Fruit fly (Drosophila melanogaster) whole organism, prepupa: ENCODE data around the gene CG16789.

ENCODE experiments used
- CG10631 ChIP-seq: fragments of 200-800 bp; sonication (Bioruptor generic); optimal IDR thresholded peaks from 2 replicates; lab custom pipeline; 2016; ENCODE audit warnings: missing biosample characterization, missing genetic modification characterization
- CG10669 ChIP-seq: fragments of 200-800 bp; sonication (Bioruptor generic); optimal IDR thresholded peaks from 3 replicates; lab custom pipeline; 2018; ENCODE audit warnings: missing biosample characterization, mild to moderate bottlenecking, missing genetic modification characterization, moderate library complexity
- CG11762 ChIP-seq: fragments of 200-800 bp; sonication (Bioruptor generic); optimal IDR thresholded peaks from 3 replicates; lab custom pipeline; 2016; ENCODE audit warnings: missing biosample characterization, missing genetic modification characterization; ENCODE audit not compliant: insufficient read depth
- CG11902 ChIP-seq: fragments of 200-800 bp; sonication (Bioruptor generic); optimal IDR thresholded peaks from 3 replicates; lab custom pipeline; 2016; ENCODE audit warnings: missing biosample characterization, missing genetic modification characterization
- CG15336 ChIP-seq: fragments of 200-800 bp; sonication (Bioruptor generic); IDR thresholded peaks from 2 replicates; pipeline ENCODE4 v1.3.6; 2022; ENCODE audit warnings: missing biosample characterization, missing genetic modification characterization
- CG1621 ChIP-seq: fragments of 200-800 bp; sonication (Bioruptor generic); optimal IDR thresholded peaks from 3 replicates; lab custom pipeline; 2018; ENCODE audit warnings: missing biosample characterization, mild to moderate bottlenecking, missing genetic modification characterization
- CG16779 ChIP-seq: fragments of 200-800 bp; sonication (Bioruptor generic); optimal IDR thresholded peaks from 3 replicates; lab custom pipeline; 2017; ENCODE audit warnings: missing biosample characterization, mild to moderate bottlenecking, missing genetic modification characterization
- CG3032 ChIP-seq: fragments of 200-800 bp; optimal IDR thresholded peaks from 2 replicates; lab custom pipeline; 2019; ENCODE audit warnings: missing biosample characterization, mild to moderate bottlenecking, missing genetic modification characterization, moderate library complexity
- CG31627 ChIP-seq: fragments of 200-800 bp; sonication (Bioruptor generic); optimal IDR thresholded peaks from 3 replicates; lab custom pipeline; 2016; ENCODE audit warnings: missing biosample characterization, missing genetic modification characterization
- CG32006 ChIP-seq: fragments of 200-800 bp; sonication (Bioruptor generic); optimal IDR thresholded peaks from 3 replicates; lab custom pipeline; 2017; ENCODE audit warnings: missing biosample characterization, mild to moderate bottlenecking, missing genetic modification characterization
- CG34406 ChIP-seq: fragments of 200-800 bp; sonication (Bioruptor generic); optimal IDR thresholded peaks from 3 replicates; lab custom pipeline; 2016; ENCODE audit warnings: missing biosample characterization, missing genetic modification characterization
- CG3919 ChIP-seq: fragments of 200-800 bp; sonication (Bioruptor generic); optimal IDR thresholded peaks from 3 replicates; lab custom pipeline; 2016; ENCODE audit warnings: missing biosample characterization, missing genetic modification characterization
- CG4318 ChIP-seq: fragments of 200-800 bp; sonication (Bioruptor generic); optimal IDR thresholded peaks from 3 replicates; lab custom pipeline; 2017; ENCODE audit warnings: missing biosample characterization, mild to moderate bottlenecking, missing genetic modification characterization
- CG6276 ChIP-seq: fragments of 200-800 bp; sonication (Bioruptor generic); optimal IDR thresholded peaks from 2 replicates; lab custom pipeline; 2017; ENCODE audit warnings: missing biosample characterization, mild to moderate bottlenecking, missing genetic modification characterization
- CG6808 ChIP-seq: fragments of 200-800 bp; sonication (Bioruptor generic); optimal IDR thresholded peaks from 3 replicates; lab custom pipeline; 2017; ENCODE audit warnings: missing biosample characterization, missing genetic modification characterization, mild to moderate bottlenecking, moderate library complexity, missing genetic modification reagents
- CG6854 ChIP-seq: fragments of 200-800 bp; sonication (Bioruptor generic); optimal IDR thresholded peaks from 2 replicates; lab custom pipeline; 2017; ENCODE audit warnings: missing biosample characterization, mild to moderate bottlenecking, missing genetic modification characterization
- CG8319 ChIP-seq: fragments of 200-800 bp; sonication (Bioruptor generic); optimal IDR thresholded peaks from 3 replicates; lab custom pipeline; 2016; ENCODE audit warnings: missing biosample characterization, missing genetic modification characterization
- CG8632 ChIP-seq: fragments of 200-800 bp; sonication (Bioruptor generic); optimal IDR thresholded peaks from 3 replicates; lab custom pipeline; 2016; ENCODE audit warnings: missing biosample characterization, missing genetic modification characterization
- CG9139 ChIP-seq: fragments of 200-800 bp; sonication (Bioruptor generic); optimal IDR thresholded peaks from 3 replicates; lab custom pipeline; 2017; ENCODE audit warnings: missing biosample characterization, mild to moderate bottlenecking, missing genetic modification characterization
- Eip75B ChIP-seq: fragments of 200-800 bp; sonication (Bioruptor generic); optimal IDR thresholded peaks from 3 replicates; lab custom pipeline; 2016; ENCODE audit warnings: missing biosample characterization, missing genetic modification characterization
- Eip78C ChIP-seq: fragments of 200-800 bp; sonication (Bioruptor generic); peaks from one replicate; lab custom pipeline; 2016; ENCODE audit warnings: missing biosample characterization, missing genetic modification characterization
- Eip93F ChIP-seq: fragments of 200-800 bp; sonication (Bioruptor generic); optimal IDR thresholded peaks from 2 replicates; lab custom pipeline; 2016; ENCODE audit warnings: missing biosample characterization, mild to moderate bottlenecking, missing genetic modification characterization
- Ets21C ChIP-seq: fragments of 200-800 bp; sonication (Bioruptor generic); optimal IDR thresholded peaks from 3 replicates; lab custom pipeline; 2016; ENCODE audit warnings: missing biosample characterization, missing genetic modification characterization
- Gug ChIP-seq: fragments of 200-800 bp; sonication (Bioruptor generic); IDR thresholded peaks from 2 replicates; pipeline ENCODE4 v1.3.6; 2022; ENCODE audit warnings: missing biosample characterization, missing genetic modification characterization
- Hr39 ChIP-seq: fragments of 200-800 bp; sonication (Bioruptor generic); optimal IDR thresholded peaks from 2 replicates; lab custom pipeline; 2016; ENCODE audit warnings: missing biosample characterization, missing genetic modification characterization
- Hr4 ChIP-seq: fragments of 200-800 bp; sonication (Bioruptor generic); optimal IDR thresholded peaks from 3 replicates; lab custom pipeline; 2016; ENCODE audit warnings: missing biosample characterization, missing genetic modification characterization
- Lpt ChIP-seq: fragments of 200-800 bp; sonication (Bioruptor generic); optimal IDR thresholded peaks from 3 replicates; lab custom pipeline; 2016; ENCODE audit warnings: missing biosample characterization, missing genetic modification characterization
- Met ChIP-seq: fragments of 200-800 bp; sonication (Bioruptor generic); optimal IDR thresholded peaks from 3 replicates; lab custom pipeline; 2016; ENCODE audit warnings: missing biosample characterization, missing genetic modification characterization
- OdsH ChIP-seq: fragments of 200-800 bp; sonication (Bioruptor generic); optimal IDR thresholded peaks from 3 replicates; lab custom pipeline; 2016; ENCODE audit warnings: missing biosample characterization, missing genetic modification characterization
- Smox ChIP-seq: fragments of 200-800 bp; sonication (Bioruptor generic); optimal IDR thresholded peaks from 3 replicates; lab custom pipeline; 2016; ENCODE audit warnings: missing biosample characterization, missing genetic modification characterization
- Sox14 ChIP-seq: fragments of 200-800 bp; sonication (Bioruptor generic); optimal IDR thresholded peaks from 3 replicates; lab custom pipeline; 2016; ENCODE audit warnings: missing biosample characterization, missing genetic modification characterization
- Sox15 ChIP-seq: fragments of 200-800 bp; sonication (Bioruptor generic); optimal IDR thresholded peaks from 3 replicates; lab custom pipeline; 2016; ENCODE audit warnings: missing biosample characterization, missing genetic modification characterization
- achi ChIP-seq: fragments of 200-800 bp; sonication (Bioruptor generic); optimal IDR thresholded peaks from 3 replicates; lab custom pipeline; 2016; ENCODE audit warnings: missing biosample characterization, missing genetic modification characterization
- dac ChIP-seq: fragments of 200-800 bp; sonication (Bioruptor generic); optimal IDR thresholded peaks from 2 replicates; lab custom pipeline; 2017; ENCODE audit warnings: missing biosample characterization, mild to moderate bottlenecking, missing genetic modification characterization
- dsx ChIP-seq: fragments of 200-800 bp; optimal IDR thresholded peaks from 3 replicates; lab custom pipeline; 2019; ENCODE audit warnings: missing biosample characterization, mild to moderate bottlenecking, missing genetic modification characterization, moderate library complexity; ENCODE audit not compliant: poor library complexity, severe bottlenecking
- esn ChIP-seq: fragments of 200-800 bp; sonication (Bioruptor generic); optimal IDR thresholded peaks from 2 replicates; lab custom pipeline; 2016; ENCODE audit warnings: missing biosample characterization, mild to moderate bottlenecking, missing genetic modification characterization, moderate library complexity
- fd59A ChIP-seq: fragments of 200-800 bp; sonication (Bioruptor generic); optimal IDR thresholded peaks from 2 replicates; lab custom pipeline; 2017; ENCODE audit warnings: missing biosample characterization, mild to moderate bottlenecking, missing genetic modification characterization, missing genetic modification reagents
- fd85E ChIP-seq: fragments of 200-800 bp; sonication (Bioruptor generic); optimal IDR thresholded peaks from 3 replicates; lab custom pipeline; 2016; ENCODE audit warnings: missing biosample characterization, missing genetic modification characterization
- fkh ChIP-seq: fragments of 200-800 bp; sonication (Bioruptor generic); optimal IDR thresholded peaks from 3 replicates; lab custom pipeline; 2017; ENCODE audit warnings: missing biosample characterization, mild to moderate bottlenecking, missing genetic modification characterization, moderate library complexity
- lz ChIP-seq: fragments of 200-800 bp; sonication (Bioruptor generic); optimal IDR thresholded peaks from 3 replicates; lab custom pipeline; 2016; ENCODE audit warnings: missing biosample characterization, missing genetic modification characterization
- net ChIP-seq: fragments of 200-800 bp; sonication (Bioruptor generic); optimal IDR thresholded peaks from 3 replicates; lab custom pipeline; 2016; ENCODE audit warnings: missing biosample characterization, missing genetic modification characterization
- pdm3 ChIP-seq: fragments of 200-800 bp; sonication (Bioruptor generic); optimal IDR thresholded peaks from 3 replicates; lab custom pipeline; 2016; ENCODE audit warnings: missing biosample characterization, missing genetic modification characterization
- salr ChIP-seq, 2 experiments: fragments of 200-800 bp; sonication (Bioruptor generic); optimal IDR thresholded peaks; 3 replicates each; lab custom pipeline; 2016 to 2018; ENCODE audit warnings: missing biosample characterization in 2 of 2, missing genetic modification characterization in 2 of 2, mild to moderate bottlenecking in 1 of 2
- spab ChIP-seq: fragments of 200-800 bp; sonication (Bioruptor generic); optimal IDR thresholded peaks from 2 replicates; lab custom pipeline; 2017; ENCODE audit warnings: missing biosample characterization, mild to moderate bottlenecking, missing genetic modification characterization, missing genetic modification reagents
- ss ChIP-seq, 2 experiments: fragments of 200-800 bp; sonication (Bioruptor generic); optimal IDR thresholded peaks; 2 replicates in 1 of 2; 3 replicates in 1 of 2; lab custom pipeline; 2017 to 2018; ENCODE audit warnings: mild to moderate bottlenecking in 2 of 2, missing biosample characterization in 2 of 2, missing genetic modification characterization in 2 of 2, moderate library complexity in 1 of 2
- topi ChIP-seq: fragments of 200-800 bp; sonication (Bioruptor generic); optimal IDR thresholded peaks from 3 replicates; lab custom pipeline; 2016; ENCODE audit warnings: missing biosample characterization, missing genetic modification characterization
- vri ChIP-seq: fragments of 200-800 bp; sonication (Bioruptor generic); optimal IDR thresholded peaks from 3 replicates; lab custom pipeline; 2016; ENCODE audit warnings: missing biosample characterization, mild to moderate bottlenecking, missing genetic modification characterization

CG16789 gene

dm6 chr3R:9555334-9555974 is 10.5 kb upstream of the CG16789 start, which contains the start of the genes CG9386 and BckdhA (continued):
- no peak for TF ChIP-seq ss (GFP tag; optimal IDR thresholded peaks at IDR 0.05; lab: Kevin White, UChicago)
- peak; percentile 84 for TF ChIP-seq Eip78C
- TF ChIP-seq fd59A, result no peak
- peak; percentile 15; the same call in 1 of the 2 replicates for TF ChIP-seq CG15336
- TF ChIP-seq lz (GFP tag; lab: Kevin White, UChicago), result peak; percentile 46
- TF ChIP-seq CG34406 (GFP tag; lab: Kevin White, UChicago), result no peak

dm6 chr3R:9559413-9560014 is 6.5 kb upstream of the CG16789 start, which contains the start of the genes AP-1mu and MBD-like:
AP-1mu (minus strand) TSS chr3R:9559525.
MBD-like (plus strand) TSS chr3R:9559760.
- peak; percentile 34 for TF ChIP-seq Sox15 (GFP tag; lab: Kevin White, UChicago)
- TF ChIP-seq CG31627 (GFP tag; lab: Kevin White, UChicago), result peak; percentile 82
- TF ChIP-seq CG8319 (GFP tag; lab: Kevin White, UChicago), result no peak
- no peak for TF ChIP-seq net (GFP tag; lab: Kevin White, UChicago)
- TF ChIP-seq Hr4 (GFP tag; lab: Kevin White, UChicago), result no peak
- TF ChIP-seq CG10631 (GFP tag; lab: Kevin White, UChicago), result peak; percentile 72
- peak; percentile 41 for TF ChIP-seq CG34406 (GFP tag; lab: Kevin White, UChicago)
- no peak for TF ChIP-seq CG11762
- TF ChIP-seq CG6808 (GFP tag; lab: Kevin White, UChicago), result no peak
- peak; percentile 73 for TF ChIP-seq esn (GFP tag; lab: Kevin White, UChicago)
- no peak for TF ChIP-seq CG16779 (tag; lab: Kevin White, UChicago)
- no peak for TF ChIP-seq CG32006 (GFP tag; lab: Kevin White, UChicago)
- TF ChIP-seq dac (GFP tag; lab: Kevin White, UChicago), result no peak
- no peak for TF ChIP-seq Eip93F (GFP tag; lab: Kevin White, UChicago)
- no peak for TF ChIP-seq CG9139
- no peak for TF ChIP-seq pdm3 (GFP tag; lab: Kevin White, UChicago)
- TF ChIP-seq Gug (GFP tag; lab: Robert Waterston, UW), result no peak; the same call in 1 of the 2 replicates
- TF ChIP-seq fkh (GFP tag; lab: Kevin White, UChicago), result no peak
- no peak for TF ChIP-seq CG10669 (GFP tag; lab: Kevin White, UChicago)
- TF ChIP-seq vri (GFP tag; lab: Kevin White, UChicago), result peak; percentile 52
- TF ChIP-seq salr (GFP tag; optimal IDR thresholded peaks at IDR 0.05; lab: Kevin White, UChicago), result no peak
- TF ChIP-seq Smox (GFP tag; lab: Kevin White, UChicago), result no peak
- TF ChIP-seq fd59A, result no peak
- 0 out of 2 replicates have a peak, but pooled peaks have one; percentile 13 for TF ChIP-seq CG15336
- peak; percentile 68 for TF ChIP-seq CG3032
- no peak for TF ChIP-seq CG4318 (GFP tag; lab: Kevin White, UChicago)
- TF ChIP-seq CG3919 (GFP tag; lab: Kevin White, UChicago), result peak; percentile 67
- TF ChIP-seq Ets21C, result no peak
- no peak for TF ChIP-seq OdsH
- TF ChIP-seq CG8632 (GFP tag; lab: Kevin White, UChicago), result no peak
- no peak for TF ChIP-seq CG6276
- no peak for TF ChIP-seq dsx (GFP tag; lab: Kevin White, UChicago)
- peak; percentile 67 for TF ChIP-seq topi (GFP tag; lab: Kevin White, UChicago)
- no peak for TF ChIP-seq Lpt (GFP tag; lab: Kevin White, UChicago)
- TF ChIP-seq achi (GFP tag; lab: Kevin White, UChicago), result peak; percentile 58
- TF ChIP-seq Eip75B (GFP tag; lab: Kevin White, UChicago), result no peak
- no peak for TF ChIP-seq fd85E (GFP tag; lab: Kevin White, UChicago)
- TF ChIP-seq Sox14, result peak; percentile 78
- TF ChIP-seq ss (GFP tag; optimal IDR thresholded peaks at IDR 0.05; lab: Kevin White, UChicago), result no peak
- peak; percentile 42 for TF ChIP-seq CG11902 (GFP tag; lab: Kevin White, UChicago)
- TF ChIP-seq spab (GFP tag; lab: Kevin White, UChicago), result no peak
- TF ChIP-seq Met (GFP tag; lab: Kevin White, UChicago), result no peak
- TF ChIP-seq CG1621 (tag; lab: Kevin White, UChicago), result peak; percentile 58
- TF ChIP-seq Hr39 (GFP tag; lab: Kevin White, UChicago), result peak; percentile 75
- TF ChIP-seq CG6854 (GFP tag; lab: Kevin White, UChicago), result no peak
